Fruit fly (Drosophila melanogaster): ENCODE measurements around the gene Cyt-c1.

Cyt-c1 gene

dm6 chr3L:5355074-5355790 lies 4.8 kb upstream of the Cyt-c1 start, which contains the start of gene CG46456 (continued):
- TF ChIP-seq CG3919 (GFP tag; optimal IDR thresholded peaks at IDR 0.05) (peak; percentile 94), Eip78C (GFP tag) (peak; percentile 97), Eip75B (GFP tag; optimal IDR thresholded peaks at IDR 0.05) (peak; percentile 92), Sox14 (GFP tag; optimal IDR thresholded peaks at IDR 0.05) (peak; percentile 88), Hr4 (GFP tag; optimal IDR thresholded peaks at IDR 0.05) (peak; percentile 92), CG9139 (GFP tag; optimal IDR thresholded peaks at IDR 0.05) (peak; percentile 89), Blimp-1 (GFP tag; optimal IDR thresholded peaks at IDR 0.05) (peak; percentile 77), Ets21C (GFP tag; optimal IDR thresholded peaks at IDR 0.05) (peak; percentile 58), CG6808 (GFP tag; optimal IDR thresholded peaks at IDR 0.05) (peak; percentile 94), eg (GFP tag; IDR thresholded peaks at IDR 0.05) (peak; percentile 95), CG31627 (GFP tag; optimal IDR thresholded peaks at IDR 0.05) (peak; percentile 78), CG15336 (GFP tag; IDR thresholded peaks at IDR 0.05) (peak; percentile 98), fkh (GFP tag; optimal IDR thresholded peaks at IDR 0.05) (peak; percentile 10), CG10669 (GFP tag; optimal IDR thresholded peaks at IDR 0.05) (peak; percentile 92), spab (GFP tag; optimal IDR thresholded peaks at IDR 0.05) (peak; percentile 91), svp (GFP tag) (peak; percentile 95), topi (GFP tag; optimal IDR thresholded peaks at IDR 0.05) (peak; percentile 92), Ets96B (tag; optimal IDR thresholded peaks at IDR 0.05) (peak; percentile 97), net (GFP tag; optimal IDR thresholded peaks at IDR 0.05) (peak; percentile 93), esn (GFP tag; optimal IDR thresholded peaks at IDR 0.05) (peak; percentile 96), cyc (GFP tag; optimal IDR thresholded peaks at IDR 0.05) (peak; percentile 85), CG11294 (GFP tag; IDR thresholded peaks at IDR 0.05) (peak; percentile 86), achi (GFP tag; optimal IDR thresholded peaks at IDR 0.05) (peak; percentile 93), CG6163 (GFP tag; IDR thresholded peaks at IDR 0.05) (peak; percentile 92), CG4318 (GFP tag; optimal IDR thresholded peaks at IDR 0.05) (peak; percentile 78), CG1621 (tag; optimal IDR thresholded peaks at IDR 0.05) (peak; percentile 87), acj6 (GFP tag; optimal IDR thresholded peaks at IDR 0.05) (peak; percentile 94), pdm3 (GFP tag; optimal IDR thresholded peaks at IDR 0.05) (peak; percentile 92), CG32006 (GFP tag; optimal IDR thresholded peaks at IDR 0.05) (peak; percentile 93), lz (GFP tag; optimal IDR thresholded peaks at IDR 0.05) (peak; percentile 91), CG10631 (GFP tag; optimal IDR thresholded peaks at IDR 0.05) (peak; percentile 89), Hr39 (GFP tag; optimal IDR thresholded peaks at IDR 0.05) (peak; percentile 72)

- TF ChIP-seq esn (GFP tag; optimal IDR thresholded peaks at IDR 0.05) (no peak), Lpt (GFP tag; optimal IDR thresholded peaks at IDR 0.05) (no peak), CG9139 (GFP tag; optimal IDR thresholded peaks at IDR 0.05) (no peak), fd59A (GFP tag; optimal IDR thresholded peaks at IDR 0.05) (no peak), Eip78C (GFP tag) (no peak), CG11902 (GFP tag; optimal IDR thresholded peaks at IDR 0.05) (no peak), achi (GFP tag; optimal IDR thresholded peaks at IDR 0.05) (no peak), CG3919 (GFP tag; optimal IDR thresholded peaks at IDR 0.05) (no peak)
These were observed 4.3 kb upstream of the Cyt-c1 start, which contains the start of gene lama for dm6 chr3L:5355823-5356049. Gene lama (minus strand): TSS chr3L:5355923.

DNA sequence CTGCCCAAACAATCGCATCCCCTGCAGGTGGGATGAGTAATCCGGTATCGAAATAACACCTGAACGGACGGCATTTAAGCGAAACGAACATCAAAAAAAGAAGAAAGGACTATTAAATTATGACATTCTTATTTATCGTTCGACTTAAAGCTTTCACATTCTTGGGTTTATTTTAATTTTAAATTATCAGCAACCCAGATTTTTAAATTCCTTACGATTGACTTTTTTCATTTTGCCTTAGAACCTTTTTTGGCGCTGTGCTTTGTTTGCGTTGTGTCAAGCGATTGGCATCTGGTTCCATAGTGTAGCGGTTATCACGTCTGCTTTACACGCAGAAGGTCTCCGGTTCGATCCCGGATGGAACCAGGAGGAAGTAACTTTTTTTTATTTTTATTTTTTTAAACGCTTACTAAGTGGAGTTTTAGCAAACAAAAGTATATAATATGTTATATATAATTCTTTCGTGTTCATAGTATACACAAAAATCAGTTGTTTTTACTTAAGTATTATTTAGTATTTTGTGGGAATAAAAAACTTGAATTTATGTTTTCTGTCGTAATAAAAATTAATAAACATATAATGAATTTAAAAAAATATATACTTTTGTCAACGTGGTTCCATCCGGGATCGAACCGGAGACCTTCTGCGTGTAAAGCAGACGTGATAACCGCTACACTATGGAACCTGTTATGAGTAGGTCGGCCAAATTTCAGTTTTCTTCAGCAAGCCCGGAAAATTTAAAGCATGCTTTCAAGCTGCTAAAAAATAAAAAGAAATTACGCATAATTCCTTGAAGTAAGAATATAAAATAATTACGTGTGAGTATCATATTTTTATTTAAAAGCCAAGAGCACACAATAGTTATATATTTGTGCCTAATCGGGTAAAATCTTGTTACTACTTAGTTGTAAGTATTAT lies 3.7 kb upstream of the Cyt-c1 start:
- TF ChIP-seq CG6276 (GFP tag; optimal IDR thresholded peaks at IDR 0.05) = peak; percentile 44
- peak; percentile 57 for TF ChIP-seq Eip78C (GFP tag)
- TF ChIP-seq svp (GFP tag) = peak; percentile 12
- TF ChIP-seq spab (GFP tag; optimal IDR thresholded peaks at IDR 0.05) = no peak
- peak; percentile 40 for TF ChIP-seq Eip93F (GFP tag; optimal IDR thresholded peaks at IDR 0.05)
- no peak for TF ChIP-seq CG16779 (tag; optimal IDR thresholded peaks at IDR 0.05)
- peak; percentile 13 for TF ChIP-seq CG9139 (GFP tag; optimal IDR thresholded peaks at IDR 0.05)
